Worm (Caenorhabditis elegans) whole organism, L1 larva: ENCODE results near the gene Y69F12A.1.

Experiments
- dsc-1 ChIP-seq: sonication (generic microtip); optimal IDR thresholded peaks from 2 replicates; lab custom pipeline; 2016; ENCODE audit warnings: mild to moderate bottlenecking, missing genetic modification characterization, missing compliant biosample characterization
- pqm-1 ChIP-seq: sonication (generic microtip); optimal IDR thresholded peaks from 3 replicates; lab custom pipeline; 2017; ENCODE audit warnings: missing biosample characterization, missing genetic modification characterization
- tbx-2 ChIP-seq: sonication (generic microtip); optimal IDR thresholded peaks from 2 replicates; lab custom pipeline; 2016; ENCODE audit warnings: missing genetic modification characterization, missing compliant biosample characterization
- unc-62 ChIP-seq: fragments of 150-350 bp; optimal IDR thresholded peaks from 2 replicates; lab custom pipeline; 2014; ENCODE audit warnings: missing biosample characterization, missing genetic modification reagents, missing genetic modification characterization

DNA sequence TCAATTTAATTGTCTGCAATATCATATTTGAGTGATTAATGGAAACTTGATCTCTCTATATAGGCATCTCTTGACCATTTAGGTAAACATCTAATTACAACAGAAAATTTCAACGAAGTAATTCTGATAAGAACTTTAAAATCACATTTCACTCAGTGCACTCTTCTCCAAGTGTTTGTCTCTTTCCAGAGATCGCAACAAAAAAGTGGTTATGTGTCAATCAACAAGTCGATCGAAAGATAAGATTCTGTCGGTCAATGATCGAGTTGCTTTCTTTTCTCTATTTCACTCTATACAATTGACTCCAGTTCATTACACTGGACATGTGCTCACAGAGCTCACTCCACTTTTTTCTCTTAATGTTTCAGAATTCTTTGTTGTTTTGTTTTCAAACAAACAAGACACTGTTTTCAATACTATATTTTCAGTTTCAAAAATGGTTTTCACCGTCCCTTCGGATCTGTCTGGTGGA, 3.1 kb upstream of the Y69F12A.1 start, which contains the start of gene alh-12:
- TF ChIP-seq dsc-1 (tag; lab: Kevin White, UChicago): no peak
- TF ChIP-seq tbx-2 (tag; lab: Kevin White, UChicago): no peak
- no peak for TF ChIP-seq pqm-1
- TF ChIP-seq unc-62: no peak
